Worm (Caenorhabditis elegans): Measurements from ENCODE around the gene hil-2.
A peak's percentile ranks its signal among the peaks of the same experiment; 100 is the strongest.

hil-2 gene

DNA sequence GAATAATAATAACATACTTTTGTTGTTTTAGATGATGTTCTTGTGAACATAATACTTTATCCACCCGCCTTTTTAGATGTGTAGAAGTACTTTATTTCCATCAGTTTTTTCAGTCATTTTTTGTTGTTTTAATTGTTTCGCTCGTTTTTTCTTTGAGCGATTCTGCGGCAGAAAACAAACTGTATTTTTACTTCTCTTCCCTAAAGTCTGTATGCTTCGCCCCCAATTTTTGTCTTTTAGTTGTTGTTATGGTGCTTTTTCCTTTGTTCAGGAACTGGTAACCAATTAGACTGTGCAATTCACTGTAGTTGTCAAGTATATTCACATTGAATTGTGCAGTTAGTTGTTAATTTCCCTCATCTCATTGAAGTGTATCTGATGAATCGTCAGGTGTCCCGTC, 31.7 kb downstream of the hil-2 start:
- TF ChIP-seq sea-2 (GFP tag; IDR thresholded peaks at IDR 0.05): no peak
- TF ChIP-seq aptf-3 (GFP tag; IDR thresholded peaks at IDR 0.05): 0 out of 2 replicates have a peak, but pooled peaks have one; percentile 66
- TF ChIP-seq cebp-1 (GFP tag; IDR thresholded peaks at IDR 0.05): no peak
- peak; percentile 18 for TF ChIP-seq cebp-1 (tag; optimal IDR thresholded peaks at IDR 0.05)
- peak; percentile 70; the same call in 1 of the 2 replicates for TF ChIP-seq attf-6 (GFP tag; IDR thresholded peaks at IDR 0.05)
- TF ChIP-seq unc-130 (GFP tag; optimal IDR thresholded peaks at IDR 0.05): peak; percentile 9
- peak; percentile 55 for TF ChIP-seq ceh-79 (tag; optimal IDR thresholded peaks at IDR 0.05)
- TF ChIP-seq cebp-2 (GFP tag; IDR thresholded peaks at IDR 0.05): 0 out of 2 replicates have a peak, but pooled peaks have one; percentile 39
- peak; percentile 27 for TF ChIP-seq hsf-1 (GFP tag; IDR thresholded peaks at IDR 0.05)
- TF ChIP-seq ekl-4 (GFP tag; IDR thresholded peaks at IDR 0.05): peak; percentile 48; the same call in 1 of the 2 replicates
- peak; percentile 17 for TF ChIP-seq lsl-1 (GFP tag; optimal IDR thresholded peaks at IDR 0.05)
- TF ChIP-seq nfyb-1 (GFP tag; IDR thresholded peaks at IDR 0.05): peak; percentile 58
- peak; percentile 46 for TF ChIP-seq madf-6 (GFP tag; IDR thresholded peaks at IDR 0.05)
- peak; percentile 44 for TF ChIP-seq atf-7 (tag; optimal IDR thresholded peaks at IDR 0.05)
- TF ChIP-seq F33H1.4 (GFP tag; IDR thresholded peaks at IDR 0.05): no peak
- TF ChIP-seq snpc-1.3 (tag; optimal IDR thresholded peaks at IDR 0.05; ENCODE audit: insufficient read depth): peak; percentile 19
- 0 out of 2 replicates have a peak, but pooled peaks have one; percentile 31 for TF ChIP-seq F39B2.1 (GFP tag; IDR thresholded peaks at IDR 0.05)
- no peak for TF ChIP-seq sptf-2 (GFP tag; optimal IDR thresholded peaks at IDR 0.05)
- TF ChIP-seq ceh-91 (GFP tag; IDR thresholded peaks at IDR 0.05): no peak
- TF ChIP-seq lin-54 (GFP tag; optimal IDR thresholded peaks at IDR 0.05): peak; percentile 31
- no peak for TF ChIP-seq ceh-27 (GFP tag; optimal IDR thresholded peaks at IDR 0.05)
- TF ChIP-seq mxl-1 (tag; optimal IDR thresholded peaks at IDR 0.05): peak; percentile 40
- peak; percentile 64 for TF ChIP-seq F10E7.11 (tag; optimal IDR thresholded peaks at IDR 0.05)
- TF ChIP-seq efl-1 (GFP tag; optimal IDR thresholded peaks at IDR 0.05): no peak
- TF ChIP-seq tbx-9 (tag; optimal IDR thresholded peaks at IDR 0.05; ENCODE audit: borderline replicate concordance): peak; percentile 32
- TF ChIP-seq rec-8 (tag; optimal IDR thresholded peaks at IDR 0.05): peak in 1 of 2 experiments; percentile 37
- no peak for TF ChIP-seq F57A8.1 (GFP tag; optimal IDR thresholded peaks at IDR 0.05)
- TF ChIP-seq ceh-40 (GFP tag; IDR thresholded peaks at IDR 0.05): peak; percentile 30; the same call in 1 of the 2 replicates
- TF ChIP-seq snpc-4 (GFP tag; optimal IDR thresholded peaks at IDR 0.05): peak; percentile 49
- TF ChIP-seq snpc-4 (tag; optimal IDR thresholded peaks at IDR 0.05): peak in 2 of 4 experiments; percentile 44 to 69
- TF ChIP-seq Y53G8AR.9 (GFP tag; conservative IDR thresholded peaks at IDR 0.05): peak; percentile 40; the same call in 1 of the 2 replicates
- TF ChIP-seq hmg-1.2 (GFP tag; IDR thresholded peaks at IDR 0.05): no peak
- TF ChIP-seq ztf-22 (GFP tag; optimal IDR thresholded peaks at IDR 0.05): no peak
- TF ChIP-seq Y56A3A.18 (GFP tag; IDR thresholded peaks at IDR 0.05): 0 out of 2 replicates have a peak, but pooled peaks have one; percentile 71
- peak; percentile 71 for TF ChIP-seq nhr-27 (tag; optimal IDR thresholded peaks at IDR 0.05)
- peak; percentile 61 for TF ChIP-seq T26A5.8 (tag; optimal IDR thresholded peaks at IDR 0.05)
- peak; percentile 29 for TF ChIP-seq tbp1 (GFP tag; optimal IDR thresholded peaks at IDR 0.05)
- no peak for TF ChIP-seq mel-28 (tag; optimal IDR thresholded peaks at IDR 0.05; ENCODE audit: borderline replicate concordance)
- no peak for TF ChIP-seq lin-35 (GFP tag; optimal IDR thresholded peaks at IDR 0.05)
- TF ChIP-seq B0336.3 (GFP tag; IDR thresholded peaks at IDR 0.05): peak; percentile 82; the same call in 1 of the 2 replicates
- TF ChIP-seq F57C9.4 (tag; optimal IDR thresholded peaks at IDR 0.05): peak; percentile 67
- TF ChIP-seq chd-7 (tag; optimal IDR thresholded peaks at IDR 0.05): peak; percentile 46
- peak; percentile 39 for TF ChIP-seq athp-1 (tag; optimal IDR thresholded peaks at IDR 0.05)
